Worm (Caenorhabditis elegans): Measurements from ENCODE around the gene dpy-2.

- TF ChIP-seq K02D7.2 (tag; optimal IDR thresholded peaks at IDR 0.05) (no peak), fkh-10 (GFP tag; optimal IDR thresholded peaks at IDR 0.05) (no peak), tbx-2 (tag; optimal IDR thresholded peaks at IDR 0.05) (no peak), mec-3 (tag; optimal IDR thresholded peaks at IDR 0.05; ENCODE audit: borderline replicate concordance) (no peak), pqm-1 (tag; optimal IDR thresholded peaks at IDR 0.05) (no peak)
Observed at ce11 chrII:6715853-6716252, 1.8 kb downstream of the dpy-2 start.
